Worm (Caenorhabditis elegans) whole organism, early embryonic: ENCODE results near the gene sru-16.

ENCODE experiments used
- F13C5.2 ChIP-seq: sonication (generic microtip); optimal IDR thresholded peaks from 2 replicates; lab custom pipeline; 2017; ENCODE audit warnings: mild to moderate bottlenecking, missing genetic modification characterization, inconsistent platforms, missing compliant biosample characterization
- ama-1 ChIP-seq: fragments of 150-350 bp; optimal IDR thresholded peaks from 2 replicates; lab custom pipeline; 2014
- ets-7 ChIP-seq: sonication (generic microtip); optimal IDR thresholded peaks from 2 replicates; lab custom pipeline; 2016; ENCODE audit warnings: missing genotype, missing genetic modification characterization, missing compliant biosample characterization
- flt-1 ChIP-seq: fragments of 200-800 bp; sonication (Bioruptor generic); IDR thresholded peaks from 2 replicates; pipeline ENCODE4 v1.3.6; 2022; ENCODE audit warnings: missing genetic modification characterization, missing compliant biosample characterization
- hmg-4 ChIP-seq: fragments of 200-800 bp; sonication (Bioruptor generic); optimal IDR thresholded peaks from 2 replicates; lab custom pipeline; 2018; ENCODE audit warnings: mild to moderate bottlenecking, missing genetic modification characterization, missing compliant biosample characterization
- hnd-1 ChIP-seq: sonication (generic microtip); optimal IDR thresholded peaks from 2 replicates; lab custom pipeline; 2016; ENCODE audit warnings: missing genetic modification characterization, missing compliant biosample characterization
- tbx-11 ChIP-seq: fragments of 200-800 bp; sonication (Bioruptor generic); IDR thresholded peaks from 2 replicates; pipeline ENCODE4 v1.3.6; 2022; ENCODE audit warnings: missing genetic modification characterization, missing compliant biosample characterization
- tbx-37 ChIP-seq: fragments of 200-800 bp; sonication (Bioruptor generic); conservative IDR thresholded peaks from 2 replicates; pipeline ENCODE4 v1.3.6; 2022; ENCODE audit warnings: missing genetic modification reagents, missing genetic modification characterization, missing compliant biosample characterization

ce11 chrIV:13548188-13548587 is 30.9 kb upstream of the sru-16 start, which contains the start of gene F52G2.3:
- TF ChIP-seq hnd-1 (tag; lab: Kevin White, UChicago): no peak
- TF ChIP-seq ets-7 (tag; lab: Kevin White, UChicago): no peak
- TF ChIP-seq ama-1 (lab: Kevin White, UChicago): no peak
- TF ChIP-seq tbx-37 (GFP tag; lab: Robert Waterston, UW): no peak
- TF ChIP-seq flt-1 (GFP tag; lab: Robert Waterston, UW): no peak
- no peak for TF ChIP-seq F13C5.2 (tag; lab: Kevin White, UChicago)
- no peak for TF ChIP-seq tbx-11
- no peak for TF ChIP-seq hmg-4 (GFP tag; lab: Kevin White, UChicago)
